Worm (Caenorhabditis elegans) whole organism, L4 larva: ENCODE data around the gene Y32G9A.3.

Experiments used
- F26F4.8 ChIP-seq: fragments of 200-800 bp; sonication (Bioruptor generic); conservative IDR thresholded peaks from 2 replicates; pipeline ENCODE4 v1.3.6; 2022; ENCODE audit warnings: missing genetic modification characterization, missing compliant biosample characterization
- F49E8.2 ChIP-seq: sonication (generic microtip); optimal IDR thresholded peaks from 2 replicates; lab custom pipeline; 2016; ENCODE audit warnings: missing compliant biosample characterization, mild to moderate bottlenecking, missing genetic modification characterization, borderline replicate concordance
- aha-1 ChIP-seq: fragments of 150-350 bp; peaks from one replicate; lab custom pipeline; 2014; ENCODE audit warnings: missing biosample characterization, missing genetic modification characterization
- aly-2 ChIP-seq: sonication (generic microtip); optimal IDR thresholded peaks from 2 replicates; lab custom pipeline; 2018; ENCODE audit warnings: missing biosample characterization, missing genetic modification characterization
- arid-1 ChIP-seq: fragments of 200-800 bp; sonication (Bioruptor generic); conservative IDR thresholded peaks from 2 replicates; pipeline ENCODE4 v1.3.6; 2022; ENCODE audit warnings: missing genetic modification reagents, missing genetic modification characterization, missing compliant biosample characterization
- ceh-44 ChIP-seq: fragments of 200-800 bp; sonication (Bioruptor generic); IDR thresholded peaks from 2 replicates; pipeline ENCODE4 v1.3.6; 2022; ENCODE audit warnings: missing genetic modification reagents, missing genetic modification characterization, missing compliant biosample characterization
- ceh-62 ChIP-seq: sonication (generic microtip); optimal IDR thresholded peaks from 2 replicates; lab custom pipeline; 2017; ENCODE audit warnings: missing biosample characterization, missing genetic modification characterization
- ceh-82 ChIP-seq: sonication (generic microtip); optimal IDR thresholded peaks from 2 replicates; lab custom pipeline; 2017; ENCODE audit warnings: missing biosample characterization, missing genetic modification characterization
- daf-12 ChIP-seq: fragments of 150-350 bp; optimal IDR thresholded peaks from 2 replicates; lab custom pipeline; 2014; ENCODE audit warnings: missing biosample characterization, missing genetic modification reagents, missing genetic modification characterization
- daf-8 ChIP-seq: fragments of 200-800 bp; sonication (Bioruptor generic); IDR thresholded peaks from 2 replicates; pipeline ENCODE4 v1.3.6; 2022; ENCODE audit warnings: missing genetic modification characterization, missing compliant biosample characterization
- dmd-8 ChIP-seq: fragments of 200-800 bp; sonication (Bioruptor generic); IDR thresholded peaks from 2 replicates; pipeline ENCODE4 v1.3.6; 2022; ENCODE audit warnings: missing genetic modification characterization, missing compliant biosample characterization
- dmd-9 ChIP-seq: fragments of 200-800 bp; sonication (Bioruptor generic); IDR thresholded peaks from 2 replicates; pipeline ENCODE4 v1.3.6; 2022; ENCODE audit warnings: missing genetic modification reagents, missing genetic modification characterization, missing compliant biosample characterization
- dpl-1 ChIP-seq: fragments of 150-350 bp; optimal IDR thresholded peaks from 2 replicates; lab custom pipeline; 2014; ENCODE audit warnings: missing biosample characterization, missing genetic modification reagents, missing genetic modification characterization
- fkh-10 ChIP-seq: fragments of 150-350 bp; optimal IDR thresholded peaks from 2 replicates; lab custom pipeline; 2014; ENCODE audit warnings: missing biosample characterization, missing genetic modification reagents, missing genetic modification characterization
- hlh-30 ChIP-seq: sonication (generic microtip); optimal IDR thresholded peaks from 2 replicates; lab custom pipeline; 2017; ENCODE audit warnings: antibody characterized with exemption, mild to moderate bottlenecking, missing genetic modification characterization, missing compliant biosample characterization; ENCODE audit not compliant: insufficient read depth
- lin-13 ChIP-seq: fragments of 150-350 bp; optimal IDR thresholded peaks from 2 replicates; lab custom pipeline; 2014; ENCODE audit warnings: missing biosample characterization, missing genetic modification reagents, missing genetic modification characterization
- lin-15B ChIP-seq: fragments of 150-350 bp; sonication (generic microtip); optimal IDR thresholded peaks from 3 replicates; lab custom pipeline; 2014; ENCODE audit warnings: missing biosample characterization, missing genetic modification characterization
- lin-38 ChIP-seq: fragments of 200-800 bp; sonication (Bioruptor generic); IDR thresholded peaks from 2 replicates; pipeline ENCODE4 v1.3.6; 2022; ENCODE audit warnings: missing genetic modification reagents, missing genetic modification characterization, missing compliant biosample characterization
- lsy-2 ChIP-seq, 2 experiments: fragments of 150-350 bp in 1 of 2; sonication (generic microtip) in 1 of 2; optimal IDR thresholded peaks; 2 replicates each; lab custom pipeline; 2014 to 2017; ENCODE audit warnings: missing biosample characterization in 2 of 2, missing genetic modification characterization in 2 of 2
- madf-5 ChIP-seq, 2 experiments: fragments of 200-800 bp; sonication (Bioruptor generic); IDR thresholded peaks; 2 replicates each; pipeline ENCODE4 v1.3.6; 2022; ENCODE audit warnings: missing compliant biosample characterization in 2 of 2, missing genetic modification characterization in 2 of 2
- mdl-1 ChIP-seq, 2 experiments: fragments of 150-350 bp in 1 of 2; sonication (generic microtip) in 1 of 2; optimal IDR thresholded peaks; 2 replicates each; lab custom pipeline; 2014 to 2017; ENCODE audit warnings: missing biosample characterization in 2 of 2, missing genetic modification characterization in 2 of 2
- mxl-3 ChIP-seq: fragments of 200-800 bp; sonication (Bioruptor generic); optimal IDR thresholded peaks from 2 replicates; lab custom pipeline; 2018; ENCODE audit warnings: mild to moderate bottlenecking, missing genetic modification characterization, missing compliant biosample characterization
- nhr-25 ChIP-seq: sonication (generic microtip); optimal IDR thresholded peaks from 2 replicates; lab custom pipeline; 2017; ENCODE audit warnings: missing genetic modification characterization, mild to moderate bottlenecking, missing compliant biosample characterization, antibody characterized with exemption, moderate library complexity, borderline replicate concordance; ENCODE audit not compliant: insufficient read depth
- nhr-48 ChIP-seq: sonication (generic microtip); optimal IDR thresholded peaks from 2 replicates; lab custom pipeline; 2016; ENCODE audit warnings: mild to moderate bottlenecking, missing genetic modification characterization, missing compliant biosample characterization
- nhr-76 ChIP-seq: fragments of 150-350 bp; optimal IDR thresholded peaks from 2 replicates; lab custom pipeline; 2014; ENCODE audit warnings: missing biosample characterization, missing genetic modification characterization
- nhr-77 ChIP-seq: fragments of 150-350 bp; optimal IDR thresholded peaks from 2 replicates; lab custom pipeline; 2014; ENCODE audit warnings: missing biosample characterization, missing genetic modification characterization
- saeg-2 ChIP-seq: fragments of 200-800 bp; sonication (Bioruptor generic); IDR thresholded peaks from 2 replicates; pipeline ENCODE4 v1.3.6; 2022; ENCODE audit warnings: missing genetic modification reagents, missing genetic modification characterization, missing compliant biosample characterization
- snpc-1.2 ChIP-seq: fragments of 200-800 bp; sonication (Bioruptor generic); IDR thresholded peaks from 2 replicates; pipeline ENCODE4 v1.3.6; 2022; ENCODE audit warnings: missing genetic modification reagents, missing genetic modification characterization, missing compliant biosample characterization
- unc-62 ChIP-seq, 3 experiments: fragments of 150-350 bp in 1 of 3; sonication (generic microtip); optimal IDR thresholded peaks in 2 of 3; peaks in 1 of 3; 1 replicate in 1 of 3; 2 replicates in 2 of 3; lab custom pipeline; 2014 to 2017; ENCODE audit warnings: missing biosample characterization in 3 of 3, missing genetic modification characterization in 3 of 3, missing genetic modification reagents in 3 of 3, missing genotype in 1 of 3
- zfp-3 ChIP-seq: fragments of 200-800 bp; sonication (Bioruptor generic); conservative IDR thresholded peaks from 2 replicates; pipeline ENCODE4 v1.3.6; 2022; ENCODE audit warnings: missing genetic modification reagents, missing genetic modification characterization, missing compliant biosample characterization
- zip-11 ChIP-seq: fragments of 200-800 bp; sonication (Bioruptor generic); IDR thresholded peaks from 2 replicates; pipeline ENCODE4 v1.3.6; 2022; ENCODE audit warnings: missing genetic modification characterization, missing compliant biosample characterization
- ztf-11 ChIP-seq: fragments of 150-350 bp; optimal IDR thresholded peaks from 2 replicates; lab custom pipeline; 2014; ENCODE audit warnings: missing biosample characterization, missing genetic modification characterization
- ztf-7 ChIP-seq: fragments of 150-350 bp; optimal IDR thresholded peaks from 2 replicates; lab custom pipeline; 2014; ENCODE audit warnings: missing biosample characterization, missing genetic modification characterization

The Y32G9A.3 gene

ce11 chrV:1927015-1927414 lies 15.8 kb downstream of the Y32G9A.3 start, which contains the start of gene T06A1.5 (continued):
- TF ChIP-seq F49E8.2 (tag; lab: Kevin White, UChicago), result no peak
- no peak for TF ChIP-seq lsy-2 (tag; optimal IDR thresholded peaks at IDR 0.05; lab: Kevin White, UChicago)
- TF ChIP-seq nhr-25, result no peak
- TF ChIP-seq snpc-1.2 (GFP tag; lab: Robert Waterston, UW), result no peak
- TF ChIP-seq ceh-62, result no peak
- TF ChIP-seq aly-2 (tag; lab: Kevin White, UChicago), result no peak
- TF ChIP-seq dmd-9, result no peak
- no peak for TF ChIP-seq ztf-7 (tag; lab: Kevin White, UChicago)

ce11 chrV:1928473-1928872 lies 17.3 kb downstream of the Y32G9A.3 start:
- TF ChIP-seq lin-13 (GFP tag; lab: Kevin White, UChicago) (no peak), nhr-76 (no peak), nhr-48 (tag; lab: Kevin White, UChicago) (no peak), madf-5 (GFP tag; IDR thresholded peaks at IDR 0.05; lab: Robert Waterston, UW) (no peak), mxl-3 (GFP tag; lab: Kevin White, UChicago) (no peak), fkh-10 (GFP tag; lab: Kevin White, UChicago) (no peak), aha-1 (tag; lab: Kevin White, UChicago) (peak; percentile 95), lin-38 (GFP tag; lab: Robert Waterston, UW) (no peak)
- TF ChIP-seq, all 104 proteins: peak for 1

- TF ChIP-seq ztf-11 (tag; lab: Kevin White, UChicago) (no peak), lin-15B (tag; lab: Kevin White, UChicago) (no peak), zip-11 (GFP tag; lab: Robert Waterston, UW) (no peak), aha-1 (tag; lab: Kevin White, UChicago) (peak; percentile 71), zfp-3 (GFP tag; lab: Robert Waterston, UW) (no peak), hlh-30 (tag; lab: Kevin White, UChicago) (no peak), mdl-1 (tag; optimal IDR thresholded peaks at IDR 0.05; lab: Kevin White, UChicago) (no peak), nhr-25 (no peak), daf-12 (tag; lab: Kevin White, UChicago) (no peak), saeg-2 (GFP tag; lab: Robert Waterston, UW) (no peak), unc-62 (GFP tag; optimal IDR thresholded peaks at IDR 0.05 in 1 of 2; lab: Kevin White, UChicago) (peak in 1 of 2 experiments; percentile 26), unc-62 (tag; optimal IDR thresholded peaks at IDR 0.05; lab: Kevin White, UChicago) (no peak), F26F4.8 (GFP tag; lab: Robert Waterston, UW) (no peak), nhr-77 (no peak), arid-1 (no peak), dpl-1 (GFP tag; lab: Kevin White, UChicago) (no peak), dmd-8 (GFP tag; lab: Robert Waterston, UW) (no peak), daf-8 (GFP tag; lab: Robert Waterston, UW) (no peak)
- TF ChIP-seq, all 104 proteins: peak for 2
These were observed 24.3 kb downstream of the Y32G9A.3 start for ce11 chrV:1935494-1935893.

- TF ChIP-seq nhr-48 (tag; lab: Kevin White, UChicago), result no peak
- TF ChIP-seq ceh-44, result no peak
These were observed 26.8 kb downstream of the Y32G9A.3 start, which contains the start of gene glb-25 for ce11 chrV:1937963-1938362. glb-25 (plus strand) TSS chrV:1938263.

- TF ChIP-seq ceh-82 (tag; lab: Kevin White, UChicago) (no peak), aha-1 (tag; lab: Kevin White, UChicago) (peak; percentile 81), fkh-10 (GFP tag; lab: Kevin White, UChicago) (peak; percentile 63)
These were observed 29.4 kb downstream of the Y32G9A.3 start for ce11 chrV:1940472-1941221.
